Worm (Caenorhabditis elegans): Measurements from ENCODE around the gene klf-3.
"Not testable (repeated sequence)": the region's sequence is repeated elsewhere in the genome, so short reads cannot be mapped to it uniquely, and the experiment has no call there.

klf-3 gene

ce11 chrII:6625302-6625701 lies 8.6 kb downstream of the klf-3 start, which contains the start of gene F54H5.14:
Gene F54H5.14 (minus strand): TSS chrII:6625402.
- no peak for TF ChIP-seq lin-13 (tag; optimal IDR thresholded peaks at IDR 0.05)

DNA sequence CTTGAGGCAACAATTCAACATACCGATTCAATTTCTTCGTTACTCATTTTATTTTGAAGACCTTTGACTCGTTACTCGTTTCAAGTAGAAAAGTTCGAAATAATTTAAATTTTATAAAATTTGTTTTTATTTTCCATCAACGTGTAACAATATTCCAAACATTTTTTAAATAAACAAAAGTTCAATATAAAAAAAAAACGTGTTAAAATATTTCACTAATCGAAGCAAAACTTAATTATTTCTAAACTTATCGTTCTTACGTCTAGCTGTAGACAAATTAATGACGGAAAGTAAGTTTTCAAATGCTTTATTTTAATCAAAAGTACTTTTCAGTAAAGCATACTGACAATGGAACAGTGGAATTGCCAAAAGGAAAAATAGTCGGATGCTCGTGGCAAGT lies 10.5 kb downstream of the klf-3 start, which contains the start of the genes F54H5.5 and F54H5.2:
Gene F54H5.5, minus strand, starts transcription at position 101 of the 400 bp plus-strand sequence.
Gene F54H5.2, plus strand, starts transcription at position 303 of the 400 bp plus-strand sequence.
- not testable (repeated sequence) for TF ChIP-seq sem-2 (GFP tag; optimal IDR thresholded peaks at IDR 0.05); cnd-1 (tag; optimal IDR thresholded peaks at IDR 0.05); elt-3 (tag; optimal IDR thresholded peaks at IDR 0.05)

DNA sequence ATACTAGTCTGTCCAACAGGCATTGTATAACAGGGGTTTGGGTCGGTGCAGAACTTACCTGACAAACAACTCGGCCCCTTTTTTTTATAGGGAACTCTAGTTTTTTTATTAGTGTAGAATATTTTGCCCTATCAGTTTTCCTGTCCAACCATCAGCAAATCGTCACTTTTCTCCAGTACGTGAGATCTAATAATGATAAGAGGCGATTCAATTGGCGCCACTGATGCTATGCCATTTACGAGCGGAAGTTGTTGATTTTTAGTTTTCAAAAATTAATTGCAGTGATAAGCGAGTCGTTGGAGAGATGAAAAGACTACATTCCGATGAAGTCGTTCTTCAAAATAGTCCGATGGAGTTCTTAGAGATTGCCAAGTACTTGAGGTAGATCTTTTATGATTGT lies 11.7 kb downstream of the klf-3 start:
- TF ChIP-seq ceh-43 (GFP tag; optimal IDR thresholded peaks at IDR 0.05) (no peak), drap-1 (GFP tag; optimal IDR thresholded peaks at IDR 0.05) (no peak), nhr-28 (tag; optimal IDR thresholded peaks at IDR 0.05) (no peak), nhr-237 (tag; optimal IDR thresholded peaks at IDR 0.05) (no peak), mab-5 (tag; optimal IDR thresholded peaks at IDR 0.05) (no peak), sem-2 (GFP tag; optimal IDR thresholded peaks at IDR 0.05) (no peak), tbx-8 (GFP tag; optimal IDR thresholded peaks at IDR 0.05) (no peak), cnd-1 (tag; optimal IDR thresholded peaks at IDR 0.05) (no peak)

- TF ChIP-seq mep-1 (tag; optimal IDR thresholded peaks at IDR 0.05) (no peak), unc-39 (tag; optimal IDR thresholded peaks at IDR 0.05) (no peak), nhr-12 (tag; optimal IDR thresholded peaks at IDR 0.05) (no peak), lsy-2 (tag; optimal IDR thresholded peaks at IDR 0.05) (no peak), bed-3 (GFP tag; optimal IDR thresholded peaks at IDR 0.05) (no peak), ceh-39 (tag; optimal IDR thresholded peaks at IDR 0.05) (no peak), unc-120 (tag; optimal IDR thresholded peaks at IDR 0.05; ENCODE audit: poor library complexity, severe bottlenecking) (no peak), ham-2 (GFP tag; optimal IDR thresholded peaks at IDR 0.05) (no peak), hlh-1 (tag; optimal IDR thresholded peaks at IDR 0.05) (no peak), ceh-43 (GFP tag; optimal IDR thresholded peaks at IDR 0.05) (no peak), nhr-28 (tag; optimal IDR thresholded peaks at IDR 0.05) (no peak), blmp-1 (tag; optimal IDR thresholded peaks at IDR 0.05) (no peak), sem-2 (GFP tag; optimal IDR thresholded peaks at IDR 0.05) (no peak), lin-32 (GFP tag; optimal IDR thresholded peaks at IDR 0.05) (no peak), mab-5 (tag; optimal IDR thresholded peaks at IDR 0.05) (no peak), cnd-1 (tag; optimal IDR thresholded peaks at IDR 0.05) (no peak), sptf-1 (tag; optimal IDR thresholded peaks at IDR 0.05) (no peak), ces-1 (GFP tag; optimal IDR thresholded peaks at IDR 0.05) (no peak), zip-8 (tag; optimal IDR thresholded peaks at IDR 0.05) (no peak)
Measured at ce11 chrII:6629775-6630174, 13.1 kb downstream of the klf-3 start.

ce11 chrII:6630811-6631210 lies 14.1 kb downstream of the klf-3 start, which contains the start of gene T19D12.4:
Gene T19D12.4 (plus strand): TSS chrII:6631105.
- no peak for TF ChIP-seq mab-5 (tag; optimal IDR thresholded peaks at IDR 0.05)
- TF ChIP-seq hlh-1 (tag; optimal IDR thresholded peaks at IDR 0.05): no peak
- no peak for TF ChIP-seq blmp-1 (tag; optimal IDR thresholded peaks at IDR 0.05)
- TF ChIP-seq elt-1 (tag; optimal IDR thresholded peaks at IDR 0.05; ENCODE audit: borderline replicate concordance, insufficient read depth): no peak
- no peak for TF ChIP-seq ztf-11 (tag; optimal IDR thresholded peaks at IDR 0.05)
- no peak for TF ChIP-seq ceh-83 (GFP tag; optimal IDR thresholded peaks at IDR 0.05)
- no peak for TF ChIP-seq unc-62 (GFP tag; optimal IDR thresholded peaks at IDR 0.05)
- no peak for TF ChIP-seq bed-3 (GFP tag; optimal IDR thresholded peaks at IDR 0.05)
- TF ChIP-seq cnd-1 (tag; optimal IDR thresholded peaks at IDR 0.05): no peak
- no peak for TF ChIP-seq lin-13 (tag; optimal IDR thresholded peaks at IDR 0.05)

DNA sequence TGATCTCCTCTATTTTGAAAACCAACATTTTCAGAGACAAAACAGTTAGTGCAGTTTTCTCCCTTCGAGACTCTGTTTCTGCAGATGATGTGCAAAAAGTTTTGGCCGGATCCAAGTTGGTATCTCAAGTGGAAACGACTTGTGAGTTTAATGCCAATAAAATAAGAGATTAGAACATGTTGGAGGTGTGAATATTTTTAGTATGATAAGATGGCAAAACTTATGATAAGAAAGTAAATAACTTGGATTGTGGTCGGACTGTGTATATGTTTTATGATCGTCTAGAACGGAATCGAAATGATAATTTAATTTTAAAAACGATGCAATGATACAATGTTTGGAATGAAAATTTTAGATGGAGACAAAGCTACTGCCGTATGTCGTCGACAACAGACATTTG lies 15.3 kb downstream of the klf-3 start:
- no peak for TF ChIP-seq nhr-76 (tag; optimal IDR thresholded peaks at IDR 0.05)
- TF ChIP-seq sem-2 (GFP tag; optimal IDR thresholded peaks at IDR 0.05): no peak
- TF ChIP-seq cnd-1 (tag; optimal IDR thresholded peaks at IDR 0.05): no peak
- no peak for TF ChIP-seq unc-120 (tag; optimal IDR thresholded peaks at IDR 0.05; ENCODE audit: poor library complexity, severe bottlenecking)
- no peak for TF ChIP-seq M03D4.4 (tag; optimal IDR thresholded peaks at IDR 0.05)
- TF ChIP-seq tbx-8 (GFP tag; optimal IDR thresholded peaks at IDR 0.05): no peak
- no peak for TF ChIP-seq ceh-83 (GFP tag; optimal IDR thresholded peaks at IDR 0.05)
- no peak for TF ChIP-seq mep-1 (tag; optimal IDR thresholded peaks at IDR 0.05)
- no peak for TF ChIP-seq nhr-28 (tag; optimal IDR thresholded peaks at IDR 0.05)
- TF ChIP-seq ceh-39 (tag; optimal IDR thresholded peaks at IDR 0.05): no peak
- TF ChIP-seq unc-62 (GFP tag; optimal IDR thresholded peaks at IDR 0.05): no peak
- TF ChIP-seq ztf-11 (tag; optimal IDR thresholded peaks at IDR 0.05): no peak
- no peak for TF ChIP-seq unc-39 (tag; optimal IDR thresholded peaks at IDR 0.05)
- TF ChIP-seq sptf-1 (tag; optimal IDR thresholded peaks at IDR 0.05): no peak
- no peak for TF ChIP-seq pha-4 (tag; optimal IDR thresholded peaks at IDR 0.05)
- TF ChIP-seq ces-1 (GFP tag; optimal IDR thresholded peaks at IDR 0.05): no peak
- TF ChIP-seq lin-32 (GFP tag; optimal IDR thresholded peaks at IDR 0.05): no peak
- TF ChIP-seq elt-3 (tag; optimal IDR thresholded peaks at IDR 0.05): no peak
- TF ChIP-seq mls-2 (tag; optimal IDR thresholded peaks at IDR 0.05): no peak
- no peak for TF ChIP-seq zip-8 (tag; optimal IDR thresholded peaks at IDR 0.05)
